Worm (Caenorhabditis elegans) whole organism, L2 larva: Measurements from ENCODE around the gene F56D2.3.
A peak's percentile ranks its signal among the peaks of the same experiment; 100 is the strongest.

Experiments used
- C34F6.9 ChIP-seq: fragments of 150-350 bp; optimal IDR thresholded peaks from 2 replicates; lab custom pipeline; 2014; ENCODE audit warnings: missing biosample characterization, missing genetic modification characterization
- Y55F3AM.14 ChIP-seq: fragments of 200-800 bp; sonication (Bioruptor generic); optimal IDR thresholded peaks from 2 replicates; lab custom pipeline; 2018; ENCODE audit warnings: mild to moderate bottlenecking, missing genetic modification characterization, missing compliant biosample characterization
- ceh-16 ChIP-seq: fragments of 150-350 bp; optimal IDR thresholded peaks from 2 replicates; lab custom pipeline; 2014; ENCODE audit warnings: missing biosample characterization, missing genetic modification characterization
- crh-2 ChIP-seq: sonication (generic microtip); optimal IDR thresholded peaks from 2 replicates; lab custom pipeline; 2017; ENCODE audit warnings: missing biosample characterization, missing genetic modification characterization
- lin-39 ChIP-seq: fragments of 150-350 bp; optimal IDR thresholded peaks from 2 replicates; lab custom pipeline; 2014; ENCODE audit warnings: missing biosample characterization, missing genetic modification reagents, missing genetic modification characterization
- lsy-2 ChIP-seq, 2 experiments: fragments of 150-350 bp in 1 of 2; sonication (generic microtip) in 1 of 2; optimal IDR thresholded peaks; 2 replicates each; lab custom pipeline; 2014 to 2017; ENCODE audit warnings: missing biosample characterization in 2 of 2, missing genetic modification characterization in 2 of 2
- sem-4 ChIP-seq: fragments of 150-350 bp; optimal IDR thresholded peaks from 2 replicates; lab custom pipeline; 2014; ENCODE audit warnings: missing biosample characterization, missing genetic modification reagents, missing genetic modification characterization
- unc-39 ChIP-seq: fragments of 150-350 bp; optimal IDR thresholded peaks from 2 replicates; lab custom pipeline; 2014; ENCODE audit warnings: missing biosample characterization, missing genetic modification characterization
- unc-55 ChIP-seq: fragments of 150-350 bp; sonication (generic microtip); optimal IDR thresholded peaks from 3 replicates; lab custom pipeline; 2014; ENCODE audit warnings: missing biosample characterization, missing genetic modification reagents, missing genetic modification characterization
- ztf-1 ChIP-seq: fragments of 200-800 bp; sonication (Bioruptor generic); conservative IDR thresholded peaks from 2 replicates; pipeline ENCODE4 v1.3.6; 2022; ENCODE audit warnings: missing genetic modification characterization, missing compliant biosample characterization

F56D2.3 gene

DNA sequence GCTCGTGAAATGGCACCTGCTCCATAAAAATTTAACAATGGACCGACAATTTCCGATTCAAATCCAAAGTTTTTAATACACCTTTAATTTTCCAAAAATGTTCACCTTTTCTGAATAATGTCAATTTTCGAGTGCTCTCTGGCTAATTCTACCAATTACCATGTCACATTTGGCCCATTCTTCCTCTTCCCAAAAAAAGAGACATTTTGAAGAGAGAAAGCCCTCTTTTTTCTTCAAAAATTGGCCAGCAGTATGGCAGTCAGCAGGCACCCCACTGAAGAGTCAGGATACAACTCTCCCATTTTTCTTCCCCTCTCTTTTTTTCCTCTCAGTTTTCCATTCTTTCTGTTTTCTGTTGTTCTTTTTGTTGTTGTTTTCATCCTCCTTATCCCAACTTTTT lies 49.8 kb downstream of the F56D2.3 start:
- TF ChIP-seq lsy-2 (tag; optimal IDR thresholded peaks at IDR 0.05; lab: Kevin White, UChicago): peak in 1 of 2 experiments; percentile 29
- peak; percentile 2 for TF ChIP-seq C34F6.9 (tag; lab: Kevin White, UChicago)
- TF ChIP-seq Y55F3AM.14 (GFP tag; lab: Kevin White, UChicago): no peak
- TF ChIP-seq unc-39: no peak
- no peak for TF ChIP-seq ztf-1 (GFP tag; lab: Robert Waterston, UW)
- TF ChIP-seq unc-55 (GFP tag; lab: Kevin White, UChicago): peak; percentile 11
- no peak for TF ChIP-seq lin-39 (tag; lab: Kevin White, UChicago)

DNA sequence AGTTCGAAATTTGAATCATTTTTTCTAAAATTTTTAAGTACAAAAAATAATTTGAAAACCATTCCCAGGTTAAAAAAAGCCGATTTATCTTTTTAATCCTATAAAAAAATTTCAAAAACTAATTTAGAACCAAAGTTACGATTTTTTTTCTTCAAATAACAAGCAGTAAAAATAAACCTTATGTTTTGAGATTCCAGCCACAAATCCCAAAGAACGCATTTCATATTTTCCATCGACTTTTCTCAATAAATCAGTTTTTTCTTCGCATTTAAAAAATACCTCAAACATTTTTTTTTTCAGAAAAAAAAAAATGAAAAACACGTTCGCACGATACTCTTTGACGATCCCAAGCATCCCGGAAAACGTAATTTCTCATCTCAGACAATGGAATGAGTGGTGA lies 50.4 kb downstream of the F56D2.3 start, which contains the start of gene ckk-1:
Gene ckk-1 (plus strand): TSS at position 301 of the 400 bp plus-strand sequence.
- no peak for TF ChIP-seq sem-4 (tag; lab: Kevin White, UChicago)
- TF ChIP-seq crh-2: no peak
- no peak for TF ChIP-seq ceh-16 (tag; lab: Kevin White, UChicago)
- TF ChIP-seq, all 48 proteins: peak for 0
